Worm (Caenorhabditis elegans): ENCODE results near the gene F11D11.3.
A peak's percentile ranks its signal among the peaks of the same experiment; 100 is the strongest.

Gene F11D11.3

ce11 chrV:18800811-18801210, 40.7 kb upstream of the F11D11.3 start, which contains the start of gene nhr-170:
Gene nhr-170, minus strand, starts transcription at chrV:18800826.
- TF ChIP-seq mbf-1 (tag; optimal IDR thresholded peaks at IDR 0.05) (no peak), fos-1 (tag; optimal IDR thresholded peaks at IDR 0.05) (peak; percentile 81)

DNA sequence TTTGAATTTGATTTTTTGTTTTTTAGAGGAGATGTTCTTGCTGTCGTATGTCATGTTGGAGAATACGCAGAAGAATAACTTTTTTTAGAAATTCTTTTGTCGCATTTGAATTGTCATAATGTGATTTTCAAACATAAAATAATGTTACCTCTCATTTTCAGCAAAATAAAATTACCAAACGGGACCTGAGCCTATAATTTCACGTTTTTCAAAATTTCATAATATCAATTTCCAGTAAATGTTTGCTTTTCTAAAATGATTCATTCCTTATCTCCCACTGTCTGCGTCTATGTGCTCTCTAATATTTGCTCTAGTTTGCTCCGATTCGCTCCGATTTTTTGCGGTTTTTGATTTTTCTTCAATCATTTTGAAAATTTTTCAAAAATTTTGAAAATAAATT, 30.6 kb upstream of the F11D11.3 start, which contains the start of gene nhr-231:
Gene nhr-231, plus strand, starts transcription at position 301 of the 400 bp plus-strand sequence.
- no peak for TF ChIP-seq lsy-2 (tag; optimal IDR thresholded peaks at IDR 0.05)
- no peak for TF ChIP-seq nhr-77 (tag; optimal IDR thresholded peaks at IDR 0.05)
- TF ChIP-seq ceh-16 (tag; optimal IDR thresholded peaks at IDR 0.05): no peak
- peak; percentile 34 for TF ChIP-seq fos-1 (tag; optimal IDR thresholded peaks at IDR 0.05)
- TF ChIP-seq crh-2 (tag; optimal IDR thresholded peaks at IDR 0.05): no peak

DNA sequence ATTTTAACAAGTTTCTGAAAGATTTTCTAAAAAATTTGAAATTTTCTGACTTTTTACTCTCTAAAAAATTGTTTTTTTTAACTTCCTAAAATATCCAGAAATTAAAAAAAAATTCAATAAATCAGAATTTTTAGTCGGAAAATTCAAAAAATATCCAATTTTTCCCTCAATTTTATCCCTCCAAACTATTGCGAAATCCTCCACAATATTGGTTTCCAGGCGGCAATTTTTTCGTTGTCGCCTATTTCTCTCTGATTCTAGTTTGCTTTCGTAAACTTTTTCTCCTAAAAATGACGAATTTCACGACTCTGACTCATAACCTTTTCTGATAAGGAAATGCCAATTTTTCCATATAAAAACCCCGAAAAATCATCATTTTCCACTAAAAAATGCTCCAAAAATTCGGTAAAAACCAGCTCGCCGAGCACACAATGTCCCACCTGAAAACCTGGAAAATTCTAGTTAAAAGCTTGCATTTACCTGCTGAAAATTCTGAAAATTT, 27.4 kb upstream of the F11D11.3 start, which contains the start of gene Y17D7B.2:
Gene Y17D7B.2, plus strand, starts transcription at position 323 of the 502 bp plus-strand sequence.
- TF ChIP-seq fos-1 (tag; optimal IDR thresholded peaks at IDR 0.05): peak; percentile 73
- TF ChIP-seq ceh-16 (tag; optimal IDR thresholded peaks at IDR 0.05): no peak

DNA sequence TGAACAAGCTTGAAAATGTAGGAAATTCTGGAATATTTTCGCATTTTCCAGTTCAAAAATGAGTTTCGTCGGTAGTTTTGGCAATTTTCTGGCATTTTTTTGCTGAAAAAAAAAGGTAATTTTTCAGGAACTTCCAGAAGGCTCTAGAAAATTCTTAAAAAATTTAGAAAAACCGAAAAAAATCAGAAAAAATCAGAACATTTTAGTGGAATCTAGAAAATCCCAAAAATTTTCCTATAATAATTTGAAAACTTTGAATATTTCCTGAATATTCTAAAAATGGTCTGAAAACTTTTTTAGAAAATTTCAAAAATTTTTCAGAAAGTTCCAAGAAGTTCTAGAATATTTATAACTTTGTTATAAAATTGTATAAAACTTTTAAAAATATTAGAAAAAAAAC, 26.6 kb upstream of the F11D11.3 start, which contains the start of gene Y17D7B.3:
Gene Y17D7B.3, minus strand, starts transcription at position 101 of the 400 bp plus-strand sequence.
- no peak for TF ChIP-seq nhr-237 (tag; optimal IDR thresholded peaks at IDR 0.05)
- TF ChIP-seq skn-1 (tag; optimal IDR thresholded peaks at IDR 0.05): no peak
- TF ChIP-seq ztf-1 (GFP tag; conservative IDR thresholded peaks at IDR 0.05): no peak
- no peak for TF ChIP-seq C34F6.9 (tag; optimal IDR thresholded peaks at IDR 0.05)
- no peak for TF ChIP-seq unc-62 (GFP tag; optimal IDR thresholded peaks at IDR 0.05)
- no peak for TF ChIP-seq sma-3 (GFP tag; optimal IDR thresholded peaks at IDR 0.05)
- TF ChIP-seq nhr-10 (tag; optimal IDR thresholded peaks at IDR 0.05): no peak
- TF ChIP-seq ztf-11 (tag; optimal IDR thresholded peaks at IDR 0.05): no peak

DNA sequence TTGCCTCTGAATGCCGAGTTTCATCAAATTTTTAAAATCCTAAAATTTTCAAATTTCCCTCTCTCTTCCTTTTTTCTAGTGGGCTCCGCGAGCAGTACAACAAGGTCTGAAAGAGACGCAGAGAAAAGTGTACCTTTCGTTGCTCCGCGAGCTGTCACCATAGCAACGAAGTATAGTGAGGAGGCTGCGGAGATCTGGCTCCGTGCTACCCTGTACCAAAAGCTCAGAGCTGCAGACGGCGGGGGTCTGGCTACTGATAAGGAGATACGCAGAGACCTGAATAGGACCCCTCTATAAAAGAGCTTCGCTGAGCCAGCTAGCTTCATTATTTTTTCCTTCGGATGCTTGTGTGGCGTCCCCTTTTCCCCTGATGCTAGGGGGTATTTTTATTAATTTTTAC, 23.4 kb upstream of the F11D11.3 start, which contains the start of gene Y17D7B.10:
Gene Y17D7B.10, plus strand, starts transcription at position 243 of the 400 bp plus-strand sequence.
- no peak for TF ChIP-seq R02D3.7 (tag; optimal IDR thresholded peaks at IDR 0.05)
- TF ChIP-seq nhr-21 (tag; optimal IDR thresholded peaks at IDR 0.05): no peak
- peak; percentile 32 for TF ChIP-seq lin-11 (tag; optimal IDR thresholded peaks at IDR 0.05)
- TF ChIP-seq Y55F3AM.14 (GFP tag; optimal IDR thresholded peaks at IDR 0.05): no peak

DNA sequence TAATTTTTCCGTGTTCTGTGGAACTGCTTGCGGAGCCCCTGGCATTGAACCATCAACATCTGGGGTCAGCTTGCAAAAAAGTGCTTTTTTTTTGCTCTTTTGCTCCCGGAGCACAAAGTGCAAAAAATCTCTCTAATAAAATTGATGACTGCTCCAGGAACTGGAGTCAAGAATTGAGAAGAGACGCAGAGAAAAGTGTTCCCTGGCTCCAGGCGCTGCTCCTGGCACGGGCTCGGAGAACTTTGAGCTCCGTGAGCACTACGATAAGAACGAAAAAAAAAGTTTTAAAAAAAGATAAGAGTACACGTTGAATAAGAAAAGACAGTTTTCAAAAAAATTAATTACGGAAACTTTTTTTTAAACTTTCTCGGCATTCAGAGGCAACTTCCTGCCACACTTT, 22.7 kb upstream of the F11D11.3 start:
- no peak for TF ChIP-seq nhr-23 (tag; optimal IDR thresholded peaks at IDR 0.05)
- peak; percentile 58 for TF ChIP-seq fos-1 (tag; optimal IDR thresholded peaks at IDR 0.05)
- TF ChIP-seq crh-2 (tag; optimal IDR thresholded peaks at IDR 0.05): peak; percentile 11
- TF ChIP-seq sma-9 (GFP tag; optimal IDR thresholded peaks at IDR 0.05): peak; percentile 60
- no peak for TF ChIP-seq sma-9 (tag; optimal IDR thresholded peaks at IDR 0.05)

ce11 chrV:18780605-18781004, 20.5 kb upstream of the F11D11.3 start:
- TF ChIP-seq aly-2 (tag; optimal IDR thresholded peaks at IDR 0.05): no peak
- no peak for TF ChIP-seq lin-13 (GFP tag; optimal IDR thresholded peaks at IDR 0.05)
- TF ChIP-seq ama-1 (optimal IDR thresholded peaks at IDR 0.05): no peak
- no peak for TF ChIP-seq peb-1 (tag; optimal IDR thresholded peaks at IDR 0.05)
- TF ChIP-seq nhr-12 (tag; optimal IDR thresholded peaks at IDR 0.05): no peak

ce11 chrV:18776245-18776737, 16.2 kb upstream of the F11D11.3 start, which contains the start of gene Y17D7B.4:
Gene Y17D7B.4, minus strand, starts transcription at chrV:18776687.
- TF ChIP-seq lsy-2 (tag; optimal IDR thresholded peaks at IDR 0.05) (no peak), alr-1 (tag; optimal IDR thresholded peaks at IDR 0.05) (no peak), nhr-25 (tag; optimal IDR thresholded peaks at IDR 0.05) (no peak), crh-2 (tag; optimal IDR thresholded peaks at IDR 0.05) (no peak)
